Fruit fly (Drosophila melanogaster): ENCODE data around the gene Inx2.

Inx2 gene

DNA sequence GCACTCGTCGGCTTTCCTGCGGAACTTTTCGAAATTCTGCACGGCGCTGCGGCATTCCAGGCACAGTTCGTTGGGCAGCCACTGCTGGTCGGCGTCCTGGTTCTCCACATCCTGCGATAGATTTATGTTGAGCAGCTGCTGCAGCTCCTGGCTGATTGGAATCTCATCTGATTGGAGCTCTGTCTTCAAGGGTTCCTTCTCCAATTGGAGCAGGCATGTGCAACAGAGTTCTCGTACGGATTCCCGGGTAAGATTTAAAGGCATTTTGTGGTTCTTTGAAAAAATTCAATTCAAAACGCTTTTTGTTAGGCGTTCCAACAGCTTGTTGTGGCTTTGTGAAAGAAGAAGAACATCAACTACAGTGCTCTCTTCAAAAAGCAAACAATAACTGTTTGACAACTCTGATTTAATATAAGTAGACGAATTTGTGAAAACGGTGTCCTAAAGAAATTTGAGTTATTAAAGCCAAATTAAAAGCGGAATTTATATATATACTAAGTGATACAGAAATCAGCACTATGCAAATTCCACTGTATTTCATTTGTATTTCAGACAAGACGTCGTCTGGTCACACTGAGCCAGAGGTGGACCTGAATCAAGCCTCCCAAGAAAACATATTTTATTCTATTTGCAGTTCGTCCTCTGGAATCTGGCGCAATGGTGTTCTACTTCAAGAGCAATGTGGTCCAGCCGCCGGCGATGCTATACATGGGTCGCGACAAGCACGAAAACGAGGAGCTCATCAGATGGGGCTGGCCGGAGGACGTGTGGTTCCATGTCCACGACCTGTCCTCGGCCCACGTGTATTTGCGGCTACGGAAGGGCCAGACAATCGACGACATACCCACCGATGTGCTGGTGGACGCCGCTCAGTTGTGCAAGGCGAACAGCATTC is 15.1 kb downstream of the Inx2 start, which contains the start of the genes CG3032 and CG4593 (continued):
- peak; percentile 88 for TF ChIP-seq esg (GFP tag; conservative IDR thresholded peaks at IDR 0.05)
- TF ChIP-seq Lpt (GFP tag; optimal IDR thresholded peaks at IDR 0.05): no peak
- TF ChIP-seq CG3281 (GFP tag; optimal IDR thresholded peaks at IDR 0.05): peak; percentile 81
- peak; percentile 20 for TF ChIP-seq sqz (GFP tag; optimal IDR thresholded peaks at IDR 0.05)
- TF ChIP-seq gsb-n (tag; optimal IDR thresholded peaks at IDR 0.05): peak; percentile 60
- TF ChIP-seq CG18599 (GFP tag; optimal IDR thresholded peaks at IDR 0.05): peak; percentile 86
- peak; percentile 65 for TF ChIP-seq Fer1 (GFP tag; optimal IDR thresholded peaks at IDR 0.05)
- peak; percentile 79; the same call in 2 of the 3 replicates for TF ChIP-seq gce (GFP tag; IDR thresholded peaks at IDR 0.05)
- peak; percentile 74 for TF ChIP-seq wor (GFP tag; IDR thresholded peaks at IDR 0.05)
- TF ChIP-seq Usf (GFP tag; optimal IDR thresholded peaks at IDR 0.05): peak; percentile 25
- peak; percentile 75 for TF ChIP-seq Oli (tag; optimal IDR thresholded peaks at IDR 0.05)
- TF ChIP-seq CG12391 (tag; optimal IDR thresholded peaks at IDR 0.05): peak; percentile 85
- peak; percentile 79 for TF ChIP-seq CG15514 (GFP tag; optimal IDR thresholded peaks at IDR 0.05)
- no peak for TF ChIP-seq CG7745 (tag; optimal IDR thresholded peaks at IDR 0.05)
- peak; percentile 87; the same call in 1 of the 2 replicates for TF ChIP-seq ranshi (GFP tag; IDR thresholded peaks at IDR 0.05)
- TF ChIP-seq CG2116 (GFP tag; optimal IDR thresholded peaks at IDR 0.05): peak; percentile 57
- TF ChIP-seq en (GFP tag; optimal IDR thresholded peaks at IDR 0.05): peak; percentile 20
- peak; percentile 51 for TF ChIP-seq sug (tag; optimal IDR thresholded peaks at IDR 0.05)
- TF ChIP-seq ac (GFP tag; optimal IDR thresholded peaks at IDR 0.05): no peak
- peak; percentile 83 for TF ChIP-seq CG1603 (tag; optimal IDR thresholded peaks at IDR 0.05)
- peak; percentile 44 for TF ChIP-seq CG6765 (GFP tag; optimal IDR thresholded peaks at IDR 0.05)
- peak; percentile 81 for TF ChIP-seq CoRest (tag; optimal IDR thresholded peaks at IDR 0.05)
- peak; percentile 63 for TF ChIP-seq sens-2 (GFP tag; IDR thresholded peaks at IDR 0.05)
- TF ChIP-seq CG6272 (GFP tag; IDR thresholded peaks at IDR 0.05): peak; percentile 87
- peak; percentile 88 for TF ChIP-seq CG32772 (GFP tag; IDR thresholded peaks at IDR 0.05)
- TF ChIP-seq CkIIα-i1 (GFP tag; IDR thresholded peaks at IDR 0.05): no peak
- TF ChIP-seq tll (GFP tag; optimal IDR thresholded peaks at IDR 0.05): no peak
- TF ChIP-seq CG17186 (GFP tag; optimal IDR thresholded peaks at IDR 0.05): peak; percentile 49
- TF ChIP-seq pfk (GFP tag; optimal IDR thresholded peaks at IDR 0.05): no peak
- TF ChIP-seq pb (GFP tag; optimal IDR thresholded peaks at IDR 0.05): no peak
- no peak for TF ChIP-seq CG7963 (GFP tag; IDR thresholded peaks at IDR 0.05; ENCODE audit: partially characterized antibody)
- peak; percentile 89 for TF ChIP-seq Gug (GFP tag; IDR thresholded peaks at IDR 0.05)
- TF ChIP-seq fd96Cb (tag; optimal IDR thresholded peaks at IDR 0.05): peak; percentile 77
- peak; percentile 77 for TF ChIP-seq Hr3 (GFP tag; optimal IDR thresholded peaks at IDR 0.05)
- TF ChIP-seq CG10321 (GFP tag; IDR thresholded peaks at IDR 0.05): 0 out of 2 replicates have a peak, but pooled peaks have one; percentile 49
- TF ChIP-seq ssp (GFP tag; IDR thresholded peaks at IDR 0.05): peak; percentile 76
- TF ChIP-seq CG10959 (GFP tag; IDR thresholded peaks at IDR 0.05): peak; percentile 37; the same call in 1 of the 2 replicates
- no peak for TF ChIP-seq pita (GFP tag; optimal IDR thresholded peaks at IDR 0.05)
- TF ChIP-seq MTF-1 (GFP tag; optimal IDR thresholded peaks at IDR 0.05; ENCODE audit: borderline replicate concordance): no peak
- no peak for TF ChIP-seq CG15073 (GFP tag; optimal IDR thresholded peaks at IDR 0.05)
- no peak for TF ChIP-seq fd102C (GFP tag; optimal IDR thresholded peaks at IDR 0.05)
- no peak for TF ChIP-seq z (GFP tag; IDR thresholded peaks at IDR 0.05)
- TF ChIP-seq Ets97D (GFP tag; optimal IDR thresholded peaks at IDR 0.05): peak; percentile 54
- TF ChIP-seq Hr39 (optimal IDR thresholded peaks at IDR 0.05): no peak
- peak; percentile 67 for TF ChIP-seq peb (GFP tag; IDR thresholded peaks at IDR 0.05)
- peak; percentile 97 for TF ChIP-seq Ets65A (GFP tag)
- peak; percentile 87 for TF ChIP-seq Xbp1 (GFP tag; optimal IDR thresholded peaks at IDR 0.05)
- no peak for TF ChIP-seq dm (GFP tag; optimal IDR thresholded peaks at IDR 0.05)
- peak; percentile 86 for TF ChIP-seq Hmr (GFP tag; optimal IDR thresholded peaks at IDR 0.05)
